Worm (Caenorhabditis elegans): ENCODE data around the gene C18G1.1.

DNA sequence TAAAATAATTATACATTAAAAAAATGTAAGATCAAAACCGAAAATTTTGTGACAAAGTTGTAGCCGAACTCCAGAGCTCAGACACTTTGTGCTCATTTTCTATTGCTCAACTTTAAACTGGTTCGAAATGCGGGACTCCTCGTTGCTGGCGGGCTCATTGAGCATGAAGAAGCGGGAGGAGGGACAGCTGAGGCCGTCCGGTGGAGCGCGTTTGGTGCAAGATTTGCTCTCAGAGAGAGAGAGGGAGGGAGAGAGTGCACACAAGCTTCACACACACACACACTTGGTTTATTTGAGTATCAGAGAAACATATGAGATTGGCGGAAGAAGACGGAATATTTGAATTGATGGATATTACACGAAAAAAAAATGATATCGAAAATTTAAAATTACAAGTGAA is 32.9 kb downstream of the C18G1.1 start:
- TF ChIP-seq pha-4 (GFP tag; IDR thresholded peaks at IDR 0.05) (no peak), pha-4 (tag; optimal IDR thresholded peaks at IDR 0.05) (no peak), ceh-44 (GFP tag; IDR thresholded peaks at IDR 0.05) (no peak), lir-3 (tag; optimal IDR thresholded peaks at IDR 0.05) (no peak), Y5F2A.4 (GFP tag; optimal IDR thresholded peaks at IDR 0.05) (no peak), ama-1 (optimal IDR thresholded peaks at IDR 0.05) (no peak), lsy-2 (tag; optimal IDR thresholded peaks at IDR 0.05) (peak in 1 of 2 experiments; percentile 20), unc-62 (GFP tag; optimal IDR thresholded peaks at IDR 0.05 in 1 of 2) (peak in 1 of 2 experiments; percentile 94), unc-62 (tag; optimal IDR thresholded peaks at IDR 0.05) (no peak)
